Worm (Caenorhabditis elegans) whole organism, L4 larva: ENCODE results near the gene C27D9.1.

Experiments
- F26F4.8 ChIP-seq: fragments of 200-800 bp; sonication (Bioruptor generic); conservative IDR thresholded peaks from 2 replicates; pipeline ENCODE4 v1.3.6; 2022; ENCODE audit warnings: missing genetic modification characterization, missing compliant biosample characterization
- F37D6.2 ChIP-seq: sonication (generic microtip); optimal IDR thresholded peaks from 2 replicates; lab custom pipeline; 2016; ENCODE audit warnings: mild to moderate bottlenecking, missing genetic modification characterization, missing compliant biosample characterization
- F44E2.7 ChIP-seq: fragments of 200-800 bp; sonication (Bioruptor generic); IDR thresholded peaks from 2 replicates; pipeline ENCODE4 v2.1.2; 2022; ENCODE audit warnings: missing genetic modification characterization, missing compliant biosample characterization
- F49E8.2 ChIP-seq: sonication (generic microtip); optimal IDR thresholded peaks from 2 replicates; lab custom pipeline; 2016; ENCODE audit warnings: missing compliant biosample characterization, mild to moderate bottlenecking, missing genetic modification characterization, borderline replicate concordance
- R02D3.7 ChIP-seq: fragments of 150-350 bp; sonication (generic microtip); optimal IDR thresholded peaks from 3 replicates; lab custom pipeline; 2014; ENCODE audit warnings: missing biosample characterization, missing genetic modification characterization
- Y105C5A.15 ChIP-seq: fragments of 200-800 bp; sonication (Bioruptor generic); IDR thresholded peaks from 2 replicates; pipeline ENCODE4 v1.3.6; 2022; ENCODE audit warnings: missing genetic modification characterization, missing compliant biosample characterization
- Y5F2A.4 ChIP-seq: fragments of 200-800 bp; sonication (Bioruptor generic); optimal IDR thresholded peaks from 2 replicates; lab custom pipeline; 2018; ENCODE audit warnings: mild to moderate bottlenecking, missing genetic modification characterization, missing compliant biosample characterization
- aha-1 ChIP-seq: fragments of 150-350 bp; peaks from one replicate; lab custom pipeline; 2014; ENCODE audit warnings: missing biosample characterization, missing genetic modification characterization
- aly-2 ChIP-seq: sonication (generic microtip); optimal IDR thresholded peaks from 2 replicates; lab custom pipeline; 2018; ENCODE audit warnings: missing biosample characterization, missing genetic modification characterization
- arid-1 ChIP-seq: fragments of 200-800 bp; sonication (Bioruptor generic); conservative IDR thresholded peaks from 2 replicates; pipeline ENCODE4 v1.3.6; 2022; ENCODE audit warnings: missing genetic modification reagents, missing genetic modification characterization, missing compliant biosample characterization
- ceh-28 ChIP-seq: fragments of 150-350 bp; optimal IDR thresholded peaks from 2 replicates; lab custom pipeline; 2014; ENCODE audit warnings: missing biosample characterization, missing genetic modification reagents, missing genetic modification characterization
- ceh-32 ChIP-seq: sonication (generic microtip); optimal IDR thresholded peaks from 2 replicates; lab custom pipeline; 2016; ENCODE audit warnings: mild to moderate bottlenecking, missing genetic modification characterization, missing compliant biosample characterization; ENCODE audit not compliant: poor library complexity
- ceh-44 ChIP-seq: fragments of 200-800 bp; sonication (Bioruptor generic); IDR thresholded peaks from 2 replicates; pipeline ENCODE4 v1.3.6; 2022; ENCODE audit warnings: missing genetic modification reagents, missing genetic modification characterization, missing compliant biosample characterization
- ceh-82 ChIP-seq: sonication (generic microtip); optimal IDR thresholded peaks from 2 replicates; lab custom pipeline; 2017; ENCODE audit warnings: missing biosample characterization, missing genetic modification characterization
- cey-2 ChIP-seq: sonication (generic microtip); optimal IDR thresholded peaks from 3 replicates; lab custom pipeline; 2017; ENCODE audit warnings: missing genetic modification characterization, mild to moderate bottlenecking, missing compliant biosample characterization, antibody characterized with exemption, borderline replicate concordance; ENCODE audit not compliant: insufficient read depth
- daf-12 ChIP-seq: fragments of 150-350 bp; optimal IDR thresholded peaks from 2 replicates; lab custom pipeline; 2014; ENCODE audit warnings: missing biosample characterization, missing genetic modification reagents, missing genetic modification characterization
- daf-19 ChIP-seq: fragments of 200-800 bp; sonication (Bioruptor generic); conservative IDR thresholded peaks from 2 replicates; pipeline ENCODE4 v1.3.6; 2022; ENCODE audit warnings: missing genetic modification characterization, missing compliant biosample characterization
- daf-8 ChIP-seq: fragments of 200-800 bp; sonication (Bioruptor generic); IDR thresholded peaks from 2 replicates; pipeline ENCODE4 v1.3.6; 2022; ENCODE audit warnings: missing genetic modification characterization, missing compliant biosample characterization
- dmd-8 ChIP-seq: fragments of 200-800 bp; sonication (Bioruptor generic); IDR thresholded peaks from 2 replicates; pipeline ENCODE4 v1.3.6; 2022; ENCODE audit warnings: missing genetic modification characterization, missing compliant biosample characterization
- dve-1 ChIP-seq: sonication (generic microtip); optimal IDR thresholded peaks from 2 replicates; lab custom pipeline; 2017; ENCODE audit warnings: antibody characterized with exemption, mild to moderate bottlenecking, missing genetic modification characterization, missing compliant biosample characterization; ENCODE audit not compliant: insufficient read depth
- egl-43 ChIP-seq: fragments of 200-800 bp; sonication (Bioruptor generic); IDR thresholded peaks from 2 replicates; pipeline ENCODE4 v1.3.6; 2022; ENCODE audit warnings: missing genetic modification reagents, missing genetic modification characterization, missing compliant biosample characterization
- fkh-10 ChIP-seq: fragments of 150-350 bp; optimal IDR thresholded peaks from 2 replicates; lab custom pipeline; 2014; ENCODE audit warnings: missing biosample characterization, missing genetic modification reagents, missing genetic modification characterization
- fos-1 ChIP-seq: fragments of 150-350 bp; optimal IDR thresholded peaks from 2 replicates; lab custom pipeline; 2014; ENCODE audit warnings: missing biosample characterization, missing genetic modification characterization
- hif-1 ChIP-seq, 2 experiments: sonication (generic microtip); optimal IDR thresholded peaks; 2 replicates each; lab custom pipeline; 2016 to 2017; ENCODE audit warnings: missing compliant biosample characterization in 2 of 2, missing genetic modification characterization in 2 of 2, missing genetic modification reagents in 2 of 2, missing genotype in 2 of 2, mild to moderate bottlenecking in 1 of 2
- lin-1 ChIP-seq: fragments of 200-800 bp; sonication (Bioruptor generic); IDR thresholded peaks from 2 replicates; pipeline ENCODE4 v1.3.6; 2022; ENCODE audit warnings: missing genetic modification reagents, missing genetic modification characterization, missing compliant biosample characterization
- lin-15B ChIP-seq: fragments of 150-350 bp; sonication (generic microtip); optimal IDR thresholded peaks from 3 replicates; lab custom pipeline; 2014; ENCODE audit warnings: missing biosample characterization, missing genetic modification characterization
- lin-38 ChIP-seq: fragments of 200-800 bp; sonication (Bioruptor generic); IDR thresholded peaks from 2 replicates; pipeline ENCODE4 v1.3.6; 2022; ENCODE audit warnings: missing genetic modification reagents, missing genetic modification characterization, missing compliant biosample characterization
- lin-39 ChIP-seq: fragments of 150-350 bp; optimal IDR thresholded peaks from 2 replicates; lab custom pipeline; 2014; ENCODE audit warnings: missing biosample characterization, missing genetic modification reagents, missing genetic modification characterization
- lir-3 ChIP-seq: sonication (generic microtip); optimal IDR thresholded peaks from 2 replicates; lab custom pipeline; 2016; ENCODE audit warnings: mild to moderate bottlenecking, missing genetic modification characterization, missing compliant biosample characterization
- madf-9 ChIP-seq: fragments of 200-800 bp; sonication (Bioruptor generic); conservative IDR thresholded peaks from 2 replicates; pipeline ENCODE4 v1.3.6; 2022; ENCODE audit warnings: missing genetic modification reagents, missing genetic modification characterization, missing compliant biosample characterization
- mep-1 ChIP-seq: fragments of 150-350 bp; sonication (generic microtip); optimal IDR thresholded peaks from 3 replicates; lab custom pipeline; 2014; ENCODE audit warnings: missing biosample characterization, missing genetic modification characterization
- nhr-102 ChIP-seq: sonication (generic microtip); optimal IDR thresholded peaks from 2 replicates; lab custom pipeline; 2016; ENCODE audit warnings: mild to moderate bottlenecking, missing genetic modification characterization, moderate library complexity, missing compliant biosample characterization
- nhr-11 ChIP-seq: fragments of 150-350 bp; optimal IDR thresholded peaks from 2 replicates; lab custom pipeline; 2014; ENCODE audit warnings: missing biosample characterization, missing genetic modification characterization
- nhr-111 ChIP-seq: fragments of 200-800 bp; sonication (Bioruptor generic); optimal IDR thresholded peaks from 2 replicates; lab custom pipeline; 2018; ENCODE audit warnings: mild to moderate bottlenecking, missing genetic modification characterization, missing compliant biosample characterization
- nhr-237 ChIP-seq: sonication (generic microtip); optimal IDR thresholded peaks from 2 replicates; lab custom pipeline; 2017; ENCODE audit warnings: missing biosample characterization, missing genetic modification characterization
- nhr-25 ChIP-seq: sonication (generic microtip); optimal IDR thresholded peaks from 2 replicates; lab custom pipeline; 2017; ENCODE audit warnings: missing genetic modification characterization, mild to moderate bottlenecking, missing compliant biosample characterization, antibody characterized with exemption, moderate library complexity, borderline replicate concordance; ENCODE audit not compliant: insufficient read depth
- nhr-41 ChIP-seq: fragments of 200-800 bp; sonication (Bioruptor generic); IDR thresholded peaks from 2 replicates; pipeline ENCODE4 v1.3.6; 2022; ENCODE audit warnings: missing genetic modification reagents, missing genetic modification characterization, missing compliant biosample characterization
- nhr-42 ChIP-seq: fragments of 200-800 bp; sonication (Bioruptor generic); IDR thresholded peaks from 2 replicates; pipeline ENCODE4 v1.3.6; 2022; ENCODE audit warnings: missing genetic modification characterization, missing compliant biosample characterization
- nhr-76 ChIP-seq: fragments of 150-350 bp; optimal IDR thresholded peaks from 2 replicates; lab custom pipeline; 2014; ENCODE audit warnings: missing biosample characterization, missing genetic modification characterization
- pha-4 ChIP-seq, 2 experiments: fragments of 150-350 bp in 1 of 2; fragments of 200-800 bp in 1 of 2; sonication (Bioruptor generic) in 1 of 2; IDR thresholded peaks in 1 of 2; optimal IDR thresholded peaks in 1 of 2; 2 replicates each; pipeline versions ENCODE4 v1.3.6 to Lab custom; 2014 to 2022; ENCODE audit warnings: missing genetic modification characterization in 2 of 2, missing genetic modification reagents in 2 of 2, missing biosample characterization in 1 of 2, missing compliant biosample characterization in 1 of 2
- rbr-2 ChIP-seq: sonication (generic microtip); optimal IDR thresholded peaks from 2 replicates; lab custom pipeline; 2016; ENCODE audit warnings: missing genotype, missing genetic modification characterization, missing compliant biosample characterization
- saeg-2 ChIP-seq: fragments of 200-800 bp; sonication (Bioruptor generic); IDR thresholded peaks from 2 replicates; pipeline ENCODE4 v1.3.6; 2022; ENCODE audit warnings: missing genetic modification reagents, missing genetic modification characterization, missing compliant biosample characterization
- skn-1 ChIP-seq: fragments of 150-350 bp; optimal IDR thresholded peaks from 2 replicates; lab custom pipeline; 2014; ENCODE audit warnings: missing biosample characterization, missing genetic modification characterization
- snpc-4 ChIP-seq: fragments of 150-350 bp; optimal IDR thresholded peaks from 2 replicates; lab custom pipeline; 2014; ENCODE audit warnings: missing biosample characterization, missing genetic modification characterization
- spr-1 ChIP-seq: sonication (generic microtip); optimal IDR thresholded peaks from 2 replicates; lab custom pipeline; 2016; ENCODE audit warnings: mild to moderate bottlenecking, missing genetic modification characterization, missing compliant biosample characterization
- spr-3 ChIP-seq: fragments of 200-800 bp; sonication (Bioruptor generic); optimal IDR thresholded peaks from 2 replicates; lab custom pipeline; 2018; ENCODE audit warnings: mild to moderate bottlenecking, missing genetic modification characterization, missing compliant biosample characterization
- tra-1 ChIP-seq: fragments of 200-800 bp; sonication (Bioruptor generic); IDR thresholded peaks from 2 replicates; pipeline ENCODE4 v1.3.6; 2022; ENCODE audit warnings: missing genetic modification reagents, missing genetic modification characterization, missing compliant biosample characterization
- unc-62 ChIP-seq, 3 experiments: fragments of 150-350 bp in 1 of 3; sonication (generic microtip); optimal IDR thresholded peaks in 2 of 3; peaks in 1 of 3; 1 replicate in 1 of 3; 2 replicates in 2 of 3; lab custom pipeline; 2014 to 2017; ENCODE audit warnings: missing biosample characterization in 3 of 3, missing genetic modification characterization in 3 of 3, missing genetic modification reagents in 3 of 3, missing genotype in 1 of 3
- zfp-2 ChIP-seq: sonication (generic microtip); optimal IDR thresholded peaks from 2 replicates; lab custom pipeline; 2016; ENCODE audit warnings: mild to moderate bottlenecking, missing genetic modification characterization, missing compliant biosample characterization
- zip-2 ChIP-seq: fragments of 150-350 bp; optimal IDR thresholded peaks from 2 replicates; lab custom pipeline; 2014; ENCODE audit warnings: missing biosample characterization, missing genetic modification characterization
- ztf-7 ChIP-seq: fragments of 150-350 bp; optimal IDR thresholded peaks from 2 replicates; lab custom pipeline; 2014; ENCODE audit warnings: missing biosample characterization, missing genetic modification characterization

Gene C27D9.1

ce11 chrII:4706359-4706871 is 46.8 kb upstream of the C27D9.1 start, which contains the start of the genes F10G7.9 and tsn-1 (continued):
- TF ChIP-seq nhr-102 (no peak), cey-2 (tag; lab: Kevin White, UChicago) (no peak), spr-1 (tag; lab: Kevin White, UChicago) (no peak), daf-12 (tag; lab: Kevin White, UChicago) (no peak), fkh-10 (GFP tag; lab: Kevin White, UChicago) (peak; percentile 5), zfp-2 (tag; lab: Kevin White, UChicago) (no peak), ceh-28 (tag; lab: Kevin White, UChicago) (no peak), arid-1 (no peak), nhr-11 (tag; lab: Kevin White, UChicago) (peak; percentile 5), nhr-42 (GFP tag; lab: Robert Waterston, UW) (no peak), pha-4 (GFP tag; IDR thresholded peaks at IDR 0.05; lab: Robert Waterston, UW) (no peak), pha-4 (tag; optimal IDR thresholded peaks at IDR 0.05; lab: Kevin White, UChicago) (peak; percentile 23), lin-1 (GFP tag; lab: Robert Waterston, UW) (no peak), Y105C5A.15 (no peak), ceh-32 (no peak), F44E2.7 (GFP tag; lab: Robert Waterston, UW) (no peak), R02D3.7 (tag; lab: Kevin White, UChicago) (no peak), mep-1 (tag; lab: Kevin White, UChicago) (peak; percentile 63), lin-39 (no peak), lir-3 (tag; lab: Kevin White, UChicago) (no peak), nhr-41 (GFP tag; lab: Robert Waterston, UW) (no peak), saeg-2 (GFP tag; lab: Robert Waterston, UW) (no peak), zip-2 (tag; lab: Kevin White, UChicago) (no peak), dmd-8 (GFP tag; lab: Robert Waterston, UW) (no peak), fos-1 (tag; lab: Kevin White, UChicago) (no peak), nhr-237 (no peak), egl-43 (GFP tag; lab: Robert Waterston, UW) (no peak), hif-1 (tag; optimal IDR thresholded peaks at IDR 0.05; lab: Kevin White, UChicago) (peak in 1 of 2 experiments; percentile 11), aha-1 (peak; percentile 87), nhr-111 (GFP tag; lab: Kevin White, UChicago) (no peak), F26F4.8 (GFP tag; lab: Robert Waterston, UW) (no peak), nhr-25 (tag; lab: Kevin White, UChicago) (peak; percentile 46), unc-62 (GFP tag; optimal IDR thresholded peaks at IDR 0.05 in 1 of 2; lab: Kevin White, UChicago) (no peak), unc-62 (tag; optimal IDR thresholded peaks at IDR 0.05; lab: Kevin White, UChicago) (no peak), ceh-44 (GFP tag; lab: Robert Waterston, UW) (no peak), rbr-2 (tag; lab: Kevin White, UChicago) (peak; percentile 0), F37D6.2 (no peak), madf-9 (GFP tag; lab: Robert Waterston, UW) (no peak), lin-38 (GFP tag; lab: Robert Waterston, UW) (peak; percentile 75), snpc-4 (tag; lab: Kevin White, UChicago) (no peak), Y5F2A.4 (GFP tag; lab: Kevin White, UChicago) (no peak), aly-2 (tag; lab: Kevin White, UChicago) (no peak), ztf-7 (no peak), dve-1 (tag; lab: Kevin White, UChicago) (peak; percentile 59), daf-8 (GFP tag; lab: Robert Waterston, UW) (no peak), spr-3 (no peak), daf-19 (GFP tag; lab: Robert Waterston, UW) (no peak), tra-1 (no peak), ceh-82 (tag; lab: Kevin White, UChicago) (no peak), F49E8.2 (peak; percentile 21), lin-15B (tag; lab: Kevin White, UChicago) (no peak), nhr-76 (no peak), skn-1 (tag; lab: Kevin White, UChicago) (no peak)
